Worm (Caenorhabditis elegans): ENCODE results near the gene ZK402.2.

- TF ChIP-seq ztf-29 (GFP tag; IDR thresholded peaks at IDR 0.05) (no peak), ztf-23 (GFP tag; IDR thresholded peaks at IDR 0.05) (no peak), flt-1 (GFP tag; IDR thresholded peaks at IDR 0.05) (no peak), cog-1 (tag; optimal IDR thresholded peaks at IDR 0.05) (no peak), tab-1 (GFP tag; IDR thresholded peaks at IDR 0.05) (no peak), T22C8.4 (GFP tag; IDR thresholded peaks at IDR 0.05) (no peak), ref-1 (GFP tag; conservative IDR thresholded peaks at IDR 0.05) (no peak), med-1 (GFP tag; optimal IDR thresholded peaks at IDR 0.05; ENCODE audit: insufficient read depth) (no peak)
These were observed 45.2 kb upstream of the ZK402.2 start, which contains the start of gene F56C3.3 for ce11 chrX:1358295-1358694.
